Worm (Caenorhabditis elegans) whole organism, late embryonic: ENCODE data around the gene F41H8.1.

Experiments
- ceh-30 ChIP-seq: fragments of 150-350 bp; optimal IDR thresholded peaks from 2 replicates; lab custom pipeline; 2014; ENCODE audit warnings: missing biosample characterization, missing genetic modification characterization
- dmd-4 ChIP-seq: sonication (generic microtip); optimal IDR thresholded peaks from 2 replicates; lab custom pipeline; 2016; ENCODE audit warnings: borderline replicate concordance, missing genetic modification characterization, missing compliant biosample characterization
- elt-2 ChIP-seq: sonication (generic microtip); optimal IDR thresholded peaks from 2 replicates; lab custom pipeline; 2016; ENCODE audit warnings: missing genetic modification reagents, missing genetic modification characterization, missing compliant biosample characterization
- ets-4 ChIP-seq: sonication (generic microtip); optimal IDR thresholded peaks from 2 replicates; lab custom pipeline; 2016; ENCODE audit warnings: missing genetic modification characterization, missing compliant biosample characterization
- fkh-10 ChIP-seq: fragments of 150-350 bp; optimal IDR thresholded peaks from 2 replicates; lab custom pipeline; 2014; ENCODE audit warnings: missing biosample characterization, missing genetic modification reagents, missing genetic modification characterization
- hlh-13 ChIP-seq: fragments of 200-800 bp; sonication (Bioruptor generic); optimal IDR thresholded peaks from 2 replicates; lab custom pipeline; 2018; ENCODE audit warnings: mild to moderate bottlenecking, missing genetic modification characterization, missing compliant biosample characterization
- hlh-30 ChIP-seq: sonication (generic microtip); optimal IDR thresholded peaks from 2 replicates; lab custom pipeline; 2017; ENCODE audit warnings: antibody characterized with exemption, missing genetic modification characterization, missing compliant biosample characterization; ENCODE audit not compliant: insufficient read depth
- hlh-8 ChIP-seq: sonication (generic microtip); optimal IDR thresholded peaks from 2 replicates; lab custom pipeline; 2016; ENCODE audit warnings: missing genotype, missing genetic modification characterization, missing compliant biosample characterization
- nhr-11 ChIP-seq: fragments of 150-350 bp; optimal IDR thresholded peaks from 2 replicates; lab custom pipeline; 2014; ENCODE audit warnings: missing biosample characterization, missing genetic modification characterization
- tbx-7 ChIP-seq: sonication (generic microtip); optimal IDR thresholded peaks from 2 replicates; lab custom pipeline; 2016; ENCODE audit warnings: missing genotype, missing genetic modification characterization, missing compliant biosample characterization
- unc-3 ChIP-seq, 2 experiments: fragments of 200-800 bp in 1 of 2; sonication (Bioruptor generic) in 1 of 2; sonication (generic microtip) in 1 of 2; conservative IDR thresholded peaks in 1 of 2; optimal IDR thresholded peaks in 1 of 2; 2 replicates each; pipeline versions ENCODE4 v1.3.6 to Lab custom; 2016 to 2022; ENCODE audit warnings: missing compliant biosample characterization in 2 of 2, missing genetic modification characterization in 2 of 2, missing genetic modification reagents in 1 of 2

DNA sequence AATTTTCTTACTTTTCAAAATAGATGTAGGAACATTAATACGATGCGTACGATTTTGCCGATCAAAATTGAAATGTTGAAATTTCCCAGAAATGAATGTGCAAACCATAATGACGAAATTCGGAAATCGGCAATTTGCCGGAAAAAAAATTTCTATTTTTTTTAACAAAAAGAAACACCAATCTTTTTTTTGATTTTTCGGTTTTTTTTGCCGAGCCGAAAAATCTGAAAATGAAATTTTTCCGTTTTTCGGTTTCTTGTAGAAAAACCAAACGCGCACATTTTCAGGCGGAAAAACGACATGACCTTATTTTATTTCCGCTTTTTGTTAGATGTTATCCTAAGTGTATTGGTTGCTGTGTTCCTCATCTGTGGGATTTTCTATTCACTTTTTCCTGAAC is 14.1 kb downstream of the F41H8.1 start, which contains the start of gene srbc-13:
- no peak for TF ChIP-seq nhr-11 (tag; lab: Kevin White, UChicago)
- TF ChIP-seq dmd-4 (tag; lab: Kevin White, UChicago): no peak
- TF ChIP-seq hlh-30 (tag; lab: Kevin White, UChicago): no peak
- TF ChIP-seq tbx-7: no peak
- no peak for TF ChIP-seq ets-4 (tag; lab: Kevin White, UChicago)
- TF ChIP-seq unc-3 (GFP tag; conservative IDR thresholded peaks at IDR 0.05; lab: Robert Waterston, UW): no peak
- no peak for TF ChIP-seq unc-3 (tag; optimal IDR thresholded peaks at IDR 0.05; lab: Kevin White, UChicago)
- TF ChIP-seq elt-2 (tag; lab: Kevin White, UChicago): no peak
- no peak for TF ChIP-seq fkh-10
- TF ChIP-seq ceh-30 (tag; lab: Kevin White, UChicago): no peak
- TF ChIP-seq hlh-13: no peak
- no peak for TF ChIP-seq hlh-8 (tag; lab: Kevin White, UChicago)
